Worm (Caenorhabditis elegans): ENCODE results near the gene clp-6.
A peak's percentile ranks its signal among the peaks of the same experiment; 100 is the strongest.

Gene clp-6

ce11 chrIV:1420603-1421002 lies 14.2 kb downstream of the clp-6 start, which contains the start of gene jtr-1:
Gene jtr-1, plus strand, starts transcription at chrIV:1420929.
- peak; percentile 62 for TF ChIP-seq F49E8.2 (tag; optimal IDR thresholded peaks at IDR 0.05; ENCODE audit: borderline replicate concordance)
- TF ChIP-seq T26A8.4 (GFP tag; IDR thresholded peaks at IDR 0.05): no peak

- TF ChIP-seq cey-2 (tag; optimal IDR thresholded peaks at IDR 0.05; ENCODE audit: borderline replicate concordance, insufficient read depth) (no peak), ceh-82 (tag; optimal IDR thresholded peaks at IDR 0.05) (no peak), ceh-28 (tag; optimal IDR thresholded peaks at IDR 0.05) (peak; percentile 39), spr-1 (tag; optimal IDR thresholded peaks at IDR 0.05) (peak; percentile 11), egl-43 (GFP tag; IDR thresholded peaks at IDR 0.05) (no peak), aha-1 (tag) (peak; percentile 99), daf-8 (GFP tag; IDR thresholded peaks at IDR 0.05) (no peak), daf-12 (tag; optimal IDR thresholded peaks at IDR 0.05) (no peak), mxl-3 (GFP tag; optimal IDR thresholded peaks at IDR 0.05) (peak; percentile 88), zfp-3 (GFP tag; conservative IDR thresholded peaks at IDR 0.05) (no peak; the same call in 1 of the 2 replicates), snpc-1.2 (GFP tag; IDR thresholded peaks at IDR 0.05) (no peak), mep-1 (tag; optimal IDR thresholded peaks at IDR 0.05) (peak; percentile 89), F26F4.8 (GFP tag; conservative IDR thresholded peaks at IDR 0.05) (no peak), gei-8 (GFP tag; optimal IDR thresholded peaks at IDR 0.05) (no peak), ztf-11 (tag; optimal IDR thresholded peaks at IDR 0.05) (no peak), dpl-1 (GFP tag; optimal IDR thresholded peaks at IDR 0.05) (peak; percentile 79), tag-97 (GFP tag; IDR thresholded peaks at IDR 0.05) (no peak), nhr-25 (tag; optimal IDR thresholded peaks at IDR 0.05; ENCODE audit: borderline replicate concordance, insufficient read depth) (peak; percentile 58), dve-1 (tag; optimal IDR thresholded peaks at IDR 0.05; ENCODE audit: insufficient read depth) (peak; percentile 82), vab-7 (GFP tag; IDR thresholded peaks at IDR 0.05) (0 out of 2 replicates have a peak, but pooled peaks have one; percentile 55), arid-1 (GFP tag; conservative IDR thresholded peaks at IDR 0.05) (peak; percentile 37; the same call in 1 of the 2 replicates), unc-62 (GFP tag; optimal IDR thresholded peaks at IDR 0.05 in 1 of 2) (peak in 1 of 2 experiments; percentile 45), unc-62 (tag; optimal IDR thresholded peaks at IDR 0.05) (no peak), Y48G9A.11 (GFP tag; IDR thresholded peaks at IDR 0.05) (no peak; the same call in 1 of the 2 replicates), F44E2.7 (GFP tag; IDR thresholded peaks at IDR 0.05) (no peak), rbr-2 (tag; optimal IDR thresholded peaks at IDR 0.05) (peak; percentile 88), lsy-2 (tag; optimal IDR thresholded peaks at IDR 0.05) (peak; percentile 79 to 91), lin-39 (tag; optimal IDR thresholded peaks at IDR 0.05) (no peak), egl-27 (tag; optimal IDR thresholded peaks at IDR 0.05) (no peak), lin-1 (GFP tag; IDR thresholded peaks at IDR 0.05) (no peak), D1046.2 (GFP tag; IDR thresholded peaks at IDR 0.05) (no peak), jun-1 (tag; optimal IDR thresholded peaks at IDR 0.05) (peak; percentile 59), nhr-77 (tag; optimal IDR thresholded peaks at IDR 0.05) (peak; percentile 91), unc-39 (tag; optimal IDR thresholded peaks at IDR 0.05) (no peak), ceh-32 (tag; optimal IDR thresholded peaks at IDR 0.05; ENCODE audit: poor library complexity) (no peak), ctbp-1 (GFP tag; IDR thresholded peaks at IDR 0.05) (no peak), duxl-1 (tag; optimal IDR thresholded peaks at IDR 0.05; ENCODE audit: poor library complexity) (no peak), fkh-10 (GFP tag; optimal IDR thresholded peaks at IDR 0.05) (peak; percentile 92), dmd-9 (GFP tag; IDR thresholded peaks at IDR 0.05) (peak; percentile 60; the same call in 1 of the 2 replicates), T20F7.1 (GFP tag; optimal IDR thresholded peaks at IDR 0.05) (no peak), F10B5.3 (tag; optimal IDR thresholded peaks at IDR 0.05) (no peak), nhr-28 (tag; optimal IDR thresholded peaks at IDR 0.05) (peak; percentile 84), mxl-2 (GFP tag; conservative IDR thresholded peaks at IDR 0.05) (no peak), zip-2 (tag; optimal IDR thresholded peaks at IDR 0.05) (no peak), lir-3 (tag; optimal IDR thresholded peaks at IDR 0.05) (no peak), nhr-10 (tag; optimal IDR thresholded peaks at IDR 0.05) (no peak)
Observed at ce11 chrIV:1419795-1420509, 14.9 kb downstream of the clp-6 start, which contains the start of gene Y77E11A.7. Gene Y77E11A.7, minus strand, starts transcription at chrIV:1419849.

Measured in whole organism, L4 larva.